Fruit fly (Drosophila melanogaster) whole organism, embryonic: ENCODE measurements around the gene CG3513.

ENCODE experiments used
- Aef1 ChIP-seq: fragments of 200-800 bp; sonication (Bioruptor generic); IDR thresholded peaks from 3 replicates; pipeline ENCODE4 v1.3.6; 2022; ENCODE audit warnings: missing biosample characterization, missing genetic modification characterization
- BtbVII ChIP-seq: fragments of 200-800 bp; sonication (Bioruptor generic); optimal IDR thresholded peaks from 3 replicates; lab custom pipeline; 2017; ENCODE audit warnings: missing biosample characterization, mild to moderate bottlenecking, missing genetic modification characterization
- CG10366 ChIP-seq: fragments of 200-800 bp; sonication (Bioruptor generic); IDR thresholded peaks from 2 replicates; pipeline ENCODE4 v1.3.6; 2022; ENCODE audit warnings: missing biosample characterization, missing genetic modification characterization
- CG13775 ChIP-seq: fragments of 200-800 bp; sonication (Bioruptor generic); optimal IDR thresholded peaks from 3 replicates; lab custom pipeline; 2017; ENCODE audit warnings: missing biosample characterization, mild to moderate bottlenecking, missing genetic modification characterization
- CG14965 ChIP-seq: fragments of 200-800 bp; sonication (Bioruptor generic); optimal IDR thresholded peaks from 2 replicates; lab custom pipeline; 2016; ENCODE audit warnings: missing biosample characterization, missing genetic modification characterization, borderline replicate concordance
- CG15601 ChIP-seq: fragments of 200-800 bp; sonication (Bioruptor generic); optimal IDR thresholded peaks from 3 replicates; lab custom pipeline; 2019; ENCODE audit warnings: missing biosample characterization, mild to moderate bottlenecking, missing genetic modification characterization, moderate library complexity
- CG16779 ChIP-seq: fragments of 200-800 bp; sonication (Bioruptor generic); IDR thresholded peaks from 2 replicates; pipeline ENCODE4 v1.3.6; 2022; ENCODE audit warnings: missing biosample characterization, missing genetic modification characterization
- CG3163 ChIP-seq: fragments of 200-800 bp; sonication (Bioruptor generic); optimal IDR thresholded peaks from 3 replicates; lab custom pipeline; 2016; ENCODE audit warnings: missing biosample characterization, missing genetic modification characterization
- CG32532 ChIP-seq: fragments of 200-800 bp; sonication (Bioruptor generic); IDR thresholded peaks from 2 replicates; pipeline ENCODE4 v1.3.6; 2022; ENCODE audit warnings: missing biosample characterization, missing genetic modification characterization
- CG32767 ChIP-seq: fragments of 200-800 bp; sonication (Bioruptor generic); IDR thresholded peaks from 2 replicates; pipeline ENCODE4 v1.3.6; 2022; ENCODE audit warnings: missing biosample characterization, missing genetic modification characterization
- CG4854 ChIP-seq: fragments of 200-800 bp; sonication (Bioruptor generic); optimal IDR thresholded peaks from 2 replicates; lab custom pipeline; 2016; ENCODE audit warnings: missing biosample characterization, missing genetic modification characterization, inconsistent platforms
- CG5245 ChIP-seq: fragments of 200-800 bp; sonication (Bioruptor generic); optimal IDR thresholded peaks from 3 replicates; lab custom pipeline; 2016; ENCODE audit warnings: missing biosample characterization, missing genetic modification characterization
- CG6272 ChIP-seq: fragments of 200-800 bp; sonication (Bioruptor generic); IDR thresholded peaks from 2 replicates; pipeline ENCODE4 v1.3.6; 2022; ENCODE audit warnings: missing biosample characterization, missing genetic modification characterization
- CG6791 ChIP-seq: fragments of 200-800 bp; sonication (Bioruptor generic); IDR thresholded peaks from 3 replicates; pipeline ENCODE4 v1.3.6; 2022; ENCODE audit warnings: missing biosample characterization, missing genetic modification characterization; ENCODE audit not compliant: partially characterized antibody
- CG8478 ChIP-seq: fragments of >200 bp; optimal IDR thresholded peaks from 2 replicates; lab custom pipeline; 2018
- H2.0 ChIP-seq: fragments of 200-800 bp; sonication (Bioruptor generic); IDR thresholded peaks from 2 replicates; pipeline ENCODE4 v1.3.6; 2022; ENCODE audit warnings: missing biosample characterization, missing genetic modification characterization
- HmgZ ChIP-seq: fragments of 200-800 bp; sonication (Bioruptor generic); optimal IDR thresholded peaks from 2 replicates; lab custom pipeline; 2018; ENCODE audit warnings: missing biosample characterization, mild to moderate bottlenecking, missing genetic modification characterization
- Hsf ChIP-seq: fragments of 200-800 bp; sonication (Bioruptor generic); optimal IDR thresholded peaks from 3 replicates; lab custom pipeline; 2016; ENCODE audit warnings: missing biosample characterization, missing genetic modification characterization
- NC2β ChIP-seq: fragments of 200-800 bp; sonication (Bioruptor generic); optimal IDR thresholded peaks from 2 replicates; lab custom pipeline; 2016; ENCODE audit warnings: missing biosample characterization, missing genetic modification characterization
- Neu2 ChIP-seq: fragments of 200-800 bp; sonication (Bioruptor generic); optimal IDR thresholded peaks from 3 replicates; lab custom pipeline; 2016; ENCODE audit warnings: missing biosample characterization, missing genetic modification characterization, borderline replicate concordance
- Nf-YC ChIP-seq: fragments of 200-800 bp; optimal IDR thresholded peaks from 3 replicates; lab custom pipeline; 2019; ENCODE audit warnings: missing biosample characterization, mild to moderate bottlenecking, missing genetic modification characterization, moderate library complexity
- Ptx1 ChIP-seq: fragments of 200-800 bp; sonication (Bioruptor generic); IDR thresholded peaks from 2 replicates; pipeline ENCODE4 v1.3.6; 2022; ENCODE audit warnings: missing biosample characterization, missing genetic modification characterization
- Scr ChIP-seq: fragments of 200-800 bp; sonication (Bioruptor generic); IDR thresholded peaks from 2 replicates; pipeline ENCODE4 v1.3.6; 2022; ENCODE audit warnings: missing biosample characterization, missing genetic modification characterization; ENCODE audit not compliant: partially characterized antibody
- Spps ChIP-seq: fragments of 200-800 bp; sonication (Bioruptor generic); optimal IDR thresholded peaks from 2 replicates; lab custom pipeline; 2018; ENCODE audit warnings: missing biosample characterization, mild to moderate bottlenecking, missing genetic modification characterization
- abd-A ChIP-seq: fragments of 200-800 bp; sonication (Bioruptor generic); optimal IDR thresholded peaks from 3 replicates; lab custom pipeline; 2019; ENCODE audit warnings: missing biosample characterization, mild to moderate bottlenecking, missing genetic modification characterization, moderate library complexity
- ac ChIP-seq: fragments of 200-800 bp; sonication (Bioruptor generic); optimal IDR thresholded peaks from 3 replicates; lab custom pipeline; 2017; ENCODE audit warnings: missing biosample characterization, mild to moderate bottlenecking, missing genetic modification characterization
- crc ChIP-seq: fragments of 200-800 bp; sonication (Bioruptor generic); optimal IDR thresholded peaks from 2 replicates; lab custom pipeline; 2016; ENCODE audit warnings: missing biosample characterization, missing genetic modification characterization
- disco-r ChIP-seq: fragments of 200-800 bp; sonication (Bioruptor generic); optimal IDR thresholded peaks from 2 replicates; lab custom pipeline; 2016; ENCODE audit warnings: missing biosample characterization, missing genetic modification characterization
- dmrt11E ChIP-seq: fragments of 200-800 bp; sonication (Bioruptor generic); optimal IDR thresholded peaks from 3 replicates; lab custom pipeline; 2018; ENCODE audit warnings: missing biosample characterization, mild to moderate bottlenecking, missing genetic modification characterization, moderate library complexity
- dysf ChIP-seq: fragments of 200-800 bp; sonication (Bioruptor generic); IDR thresholded peaks from 3 replicates; pipeline ENCODE4 v1.3.6; 2022; ENCODE audit warnings: missing biosample characterization, missing genetic modification characterization
- fd3F ChIP-seq: fragments of 200-800 bp; sonication (Bioruptor generic); optimal IDR thresholded peaks from 2 replicates; lab custom pipeline; 2018; ENCODE audit warnings: missing biosample characterization, mild to moderate bottlenecking, missing genetic modification characterization, moderate library complexity
- gem ChIP-seq: fragments of 200-800 bp; sonication (Bioruptor generic); optimal IDR thresholded peaks from 2 replicates; lab custom pipeline; 2019; ENCODE audit warnings: missing biosample characterization, mild to moderate bottlenecking, missing genetic modification characterization, moderate library complexity
- gro ChIP-seq: fragments of 200-800 bp; sonication (Bioruptor generic); optimal IDR thresholded peaks from 2 replicates; lab custom pipeline; 2016; ENCODE audit warnings: missing biosample characterization, missing genetic modification characterization
- lilli ChIP-seq: fragments of 200-800 bp; sonication (Bioruptor generic); optimal IDR thresholded peaks from 3 replicates; lab custom pipeline; 2016; ENCODE audit warnings: missing biosample characterization, missing genetic modification characterization
- nau ChIP-seq: fragments of 200-800 bp; sonication (Bioruptor generic); optimal IDR thresholded peaks from 3 replicates; lab custom pipeline; 2017; ENCODE audit warnings: missing biosample characterization, mild to moderate bottlenecking, missing genetic modification characterization, missing genetic modification reagents
- odd ChIP-seq: fragments of 200-800 bp; sonication (Bioruptor generic); optimal IDR thresholded peaks from 2 replicates; lab custom pipeline; 2017; ENCODE audit warnings: missing biosample characterization, mild to moderate bottlenecking, missing genetic modification characterization
- onecut ChIP-seq: fragments of 200-800 bp; sonication (Bioruptor generic); IDR thresholded peaks from 2 replicates; pipeline ENCODE4 v1.3.6; 2022; ENCODE audit warnings: missing biosample characterization, missing genetic modification characterization
- pan ChIP-seq, 4 experiments: fragments of >200 bp in 3 of 4; fragments of 200-800 bp in 1 of 4; sonication (Bioruptor generic) in 1 of 4; optimal IDR thresholded peaks in 3 of 4; IDR thresholded peaks in 1 of 4; 2 replicates each; pipeline versions ENCODE4 v1.3.6 to Lab custom; 2017 to 2022; ENCODE audit warnings: missing biosample characterization in 2 of 4, missing genetic modification characterization in 2 of 4, mixed read lengths in 1 of 4
- prd ChIP-seq, 3 experiments: fragments of >200 bp in 2 of 3; fragments of 200-800 bp in 1 of 3; sonication (Bioruptor generic) in 1 of 3; optimal IDR thresholded peaks in 2 of 3; IDR thresholded peaks in 1 of 3; 2 replicates in 2 of 3; 3 replicates in 1 of 3; pipeline versions ENCODE4 v1.3.6 to Lab custom; 2017 to 2022; ENCODE audit warnings: missing biosample characterization in 1 of 3, missing genetic modification characterization in 1 of 3
- pzg ChIP-seq: fragments of 200-800 bp; sonication (Bioruptor generic); optimal IDR thresholded peaks from 3 replicates; lab custom pipeline; 2018; ENCODE audit warnings: missing biosample characterization, mild to moderate bottlenecking, missing genetic modification characterization, moderate library complexity
- scrt ChIP-seq: fragments of 200-800 bp; sonication (Bioruptor generic); optimal IDR thresholded peaks from 2 replicates; lab custom pipeline; 2018; ENCODE audit warnings: missing biosample characterization, mild to moderate bottlenecking, missing genetic modification characterization, moderate library complexity
- sens ChIP-seq: fragments of 200-800 bp; sonication (Bioruptor generic); peaks from one replicate; lab custom pipeline; 2016; ENCODE audit warnings: missing biosample characterization, missing genetic modification characterization
- sim ChIP-seq: fragments of 200-800 bp; sonication (Bioruptor generic); IDR thresholded peaks from 2 replicates; pipeline ENCODE4 v1.3.6; 2022; ENCODE audit warnings: missing biosample characterization, missing genetic modification characterization
- sqz ChIP-seq: fragments of 200-800 bp; sonication (Bioruptor generic); optimal IDR thresholded peaks from 3 replicates; lab custom pipeline; 2018; ENCODE audit warnings: missing biosample characterization, mild to moderate bottlenecking, missing genetic modification characterization
- tna ChIP-seq: fragments of 200-800 bp; sonication (Bioruptor generic); IDR thresholded peaks from 2 replicates; pipeline ENCODE4 v1.3.6; 2022; ENCODE audit warnings: missing biosample characterization, missing genetic modification characterization; ENCODE audit not compliant: partially characterized antibody
- unc-4 ChIP-seq: fragments of 200-800 bp; sonication (Bioruptor generic); IDR thresholded peaks from 2 replicates; pipeline ENCODE4 v1.3.6; 2022; ENCODE audit warnings: missing biosample characterization, missing genetic modification characterization; ENCODE audit not compliant: partially characterized antibody
- vfl ChIP-seq: fragments of 200-800 bp; sonication (Bioruptor generic); optimal IDR thresholded peaks from 2 replicates; lab custom pipeline; 2016; ENCODE audit warnings: missing biosample characterization, missing genetic modification characterization
- zen ChIP-seq: fragments of 200-800 bp; sonication (Bioruptor generic); optimal IDR thresholded peaks from 3 replicates; lab custom pipeline; 2018; ENCODE audit warnings: missing biosample characterization, mild to moderate bottlenecking, missing genetic modification characterization, moderate library complexity

Gene CG3513

dm6 chr2L:3657349-3658142 lies 35.4 kb downstream of the CG3513 start (continued):
- no peak; the same call in 1 of the 2 replicates for TF ChIP-seq tna (GFP tag; lab: Robert Waterston, UW)
- TF ChIP-seq vfl (GFP tag; lab: Kevin White, UChicago) = peak; percentile 21
- no peak for TF ChIP-seq crc (GFP tag; lab: Kevin White, UChicago)
- TF ChIP-seq CG5245 (GFP tag; lab: Kevin White, UChicago) = peak; percentile 74
- peak; percentile 10 for TF ChIP-seq disco-r
- TF ChIP-seq Ptx1 (GFP tag; lab: Robert Waterston, UW) = peak; percentile 53
- peak; percentile 39 for TF ChIP-seq gem (tag; lab: Kevin White, UChicago)
- peak; percentile 55 for TF ChIP-seq CG6272 (GFP tag; lab: Robert Waterston, UW)
- TF ChIP-seq Aef1 (GFP tag; lab: Robert Waterston, UW) = peak; percentile 41; the same call in 1 of the 3 replicates
- TF ChIP-seq CG13775 (GFP tag; lab: Kevin White, UChicago) = no peak
- TF ChIP-seq Scr (GFP tag; lab: Robert Waterston, UW) = no peak
- peak; percentile 72 for TF ChIP-seq abd-A (tag; lab: Kevin White, UChicago)
- TF ChIP-seq lilli (GFP tag; lab: Kevin White, UChicago) = peak; percentile 32
- peak; percentile 95 for TF ChIP-seq sens
- peak; percentile 92 for TF ChIP-seq HmgZ (tag; lab: Kevin White, UChicago)
- TF ChIP-seq nau (GFP tag; lab: Kevin White, UChicago) = no peak
- peak; percentile 18; the same call in 1 of the 2 replicates for TF ChIP-seq CG10366
- peak; percentile 80 for TF ChIP-seq CG32767 (GFP tag; lab: Robert Waterston, UW)
- peak; percentile 46; the same call in 2 of the 3 replicates for TF ChIP-seq CG6791
- peak; percentile 67 for TF ChIP-seq CG4854 (GFP tag; lab: Kevin White, UChicago)
- no peak for TF ChIP-seq prd (optimal IDR thresholded peaks at IDR 0.05; lab: Kevin White, UChicago)
- peak; percentile 72 for TF ChIP-seq prd (GFP tag; IDR thresholded peaks at IDR 0.05; lab: Robert Waterston, UW)
- TF ChIP-seq dmrt11E (tag; lab: Kevin White, UChicago) = peak; percentile 45
- peak; percentile 14 for TF ChIP-seq gro (GFP tag; lab: Kevin White, UChicago)
- TF ChIP-seq onecut (GFP tag; lab: Robert Waterston, UW) = peak; percentile 15; the same call in 1 of the 2 replicates
- no peak for TF ChIP-seq pan (optimal IDR thresholded peaks at IDR 0.05; lab: Kevin White, UChicago)
- TF ChIP-seq pan (GFP tag; optimal IDR thresholded peaks at IDR 0.05 in 1 of 2, IDR thresholded peaks at IDR 0.05 in 1 of 2) = peak in 1 of 2 experiments; percentile 35
- peak; percentile 31 for TF ChIP-seq pzg
- no peak for TF ChIP-seq Neu2 (GFP tag; lab: Kevin White, UChicago)
- no peak for TF ChIP-seq ac
- TF ChIP-seq CG15601 (tag; lab: Kevin White, UChicago) = peak; percentile 47
- no peak for TF ChIP-seq CG16779 (GFP tag; lab: Robert Waterston, UW)
- TF ChIP-seq unc-4 (GFP tag; lab: Robert Waterston, UW) = peak; percentile 43; the same call in 1 of the 2 replicates
- TF ChIP-seq NC2β (GFP tag; lab: Kevin White, UChicago) = peak; percentile 45
- peak; percentile 3; the same call in 1 of the 3 replicates for TF ChIP-seq dysf (GFP tag; lab: Robert Waterston, UW)
- no peak for TF ChIP-seq fd3F (GFP tag; lab: Kevin White, UChicago)
- TF ChIP-seq odd (GFP tag; lab: Kevin White, UChicago) = no peak
- no peak for TF ChIP-seq CG14965 (GFP tag; lab: Kevin White, UChicago)
- peak; percentile 80 for TF ChIP-seq Hsf (GFP tag; lab: Kevin White, UChicago)
- no peak for TF ChIP-seq Spps
- TF ChIP-seq H2.0 (GFP tag; lab: Robert Waterston, UW) = no peak
- TF ChIP-seq zen (tag; lab: Kevin White, UChicago) = peak; percentile 81
- peak; percentile 89 for TF ChIP-seq CG3163
- peak; percentile 85 for TF ChIP-seq Nf-YC (tag; lab: Kevin White, UChicago)
- TF ChIP-seq CG32532 = peak; percentile 83
- TF ChIP-seq sqz (GFP tag; lab: Kevin White, UChicago) = no peak
- TF ChIP-seq scrt (GFP tag; lab: Kevin White, UChicago) = no peak
- TF ChIP-seq sim (GFP tag; lab: Robert Waterston, UW) = no peak
- no peak for TF ChIP-seq CG8478 (lab: Kevin White, UChicago)
- TF ChIP-seq BtbVII (GFP tag; lab: Kevin White, UChicago) = no peak
